Fruit fly (Drosophila melanogaster) whole organism, wandering third instar larva: ENCODE results near the gene sip2.

Experiments used
- Abd-B ChIP-seq: fragments of >200 bp; optimal IDR thresholded peaks from 2 replicates; lab custom pipeline; 2017; ENCODE audit warnings: missing biosample characterization, missing genetic modification characterization
- Dfd ChIP-seq: fragments of >200 bp; optimal IDR thresholded peaks from 2 replicates; lab custom pipeline; 2017; ENCODE audit warnings: missing biosample characterization, missing genetic modification characterization
- GATAd ChIP-seq: sonication (Bioruptor generic); optimal IDR thresholded peaks from 2 replicates; lab custom pipeline; 2016; ENCODE audit warnings: missing biosample characterization, missing genetic modification characterization
- Jra ChIP-seq: sonication (Bioruptor generic); optimal IDR thresholded peaks from 2 replicates; lab custom pipeline; 2016; ENCODE audit warnings: missing biosample characterization, missing genetic modification characterization
- Mio ChIP-seq: sonication (Bioruptor generic); optimal IDR thresholded peaks from 2 replicates; lab custom pipeline; 2016; ENCODE audit warnings: missing biosample characterization, missing genetic modification characterization
- Myc ChIP-seq: fragments of >200 bp; optimal IDR thresholded peaks from 2 replicates; lab custom pipeline; 2017
- h ChIP-seq: fragments of 200-800 bp; sonication (Bioruptor generic); optimal IDR thresholded peaks from 3 replicates; lab custom pipeline; 2016; ENCODE audit warnings: missing biosample characterization, mild to moderate bottlenecking, missing genetic modification characterization
- psq ChIP-seq: fragments of 200-800 bp; sonication (Bioruptor generic); optimal IDR thresholded peaks from 3 replicates; lab custom pipeline; 2017; ENCODE audit warnings: missing biosample characterization, mild to moderate bottlenecking, missing genetic modification characterization, moderate library complexity
- sv ChIP-seq: fragments of 200-800 bp; sonication (Bioruptor generic); optimal IDR thresholded peaks from 3 replicates; lab custom pipeline; 2016; ENCODE audit warnings: missing biosample characterization, missing genetic modification characterization
- tai ChIP-seq: sonication (Bioruptor generic); optimal IDR thresholded peaks from 2 replicates; lab custom pipeline; 2016; ENCODE audit warnings: missing biosample characterization, missing genetic modification characterization
- usp ChIP-seq: fragments of >200 bp; optimal IDR thresholded peaks from 2 replicates; lab custom pipeline; 2017; ENCODE audit warnings: missing biosample characterization, missing genetic modification characterization

DNA sequence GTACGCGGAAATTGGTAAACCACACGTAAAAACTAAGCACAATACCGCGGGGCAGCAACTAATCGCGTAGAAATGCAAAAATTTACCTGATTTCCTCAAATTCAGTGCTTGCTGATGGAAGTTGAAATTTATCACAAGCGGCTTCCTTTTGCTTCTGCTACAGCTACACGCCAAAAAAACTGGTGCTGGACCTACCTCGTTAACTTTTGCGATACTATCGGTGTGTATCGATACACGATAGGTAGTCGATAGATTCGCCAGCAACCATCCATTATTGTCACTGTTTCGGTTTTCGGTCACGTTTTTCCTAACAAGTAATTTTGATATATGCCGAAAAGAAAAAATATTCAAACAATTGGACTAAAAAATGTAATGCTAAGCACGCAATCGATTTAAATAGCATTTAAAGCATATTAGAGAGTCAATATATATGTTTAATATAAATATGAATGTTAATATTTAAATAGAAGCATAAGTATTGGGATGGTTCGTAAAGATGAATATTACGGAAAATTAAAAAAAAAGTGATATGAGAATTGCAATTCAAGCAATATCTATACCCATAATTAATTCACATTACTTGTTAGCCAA is 3.6 kb upstream of the sip2 start, which contains the start of gene Sumo:
- TF ChIP-seq h (GFP tag; lab: Kevin White, UChicago) (no peak), Dfd (GFP tag; lab: Kevin White, UChicago) (no peak), Abd-B (GFP tag; lab: Kevin White, UChicago) (no peak), GATAd (GFP tag; lab: Kevin White, UChicago) (no peak), Jra (GFP tag; lab: Kevin White, UChicago) (peak; percentile 62), psq (GFP tag; lab: Kevin White, UChicago) (no peak), usp (no peak), tai (GFP tag; lab: Kevin White, UChicago) (no peak), sv (GFP tag; lab: Kevin White, UChicago) (no peak), Mio (GFP tag; lab: Kevin White, UChicago) (no peak), Myc (lab: Kevin White, UChicago) (no peak)
